Worm (Caenorhabditis elegans) whole organism, young adult: Measurements from ENCODE around the gene dolk-1.

ENCODE experiments used
- B0336.3 ChIP-seq: fragments of 200-800 bp; sonication (Bioruptor generic); IDR thresholded peaks from 2 replicates; pipeline ENCODE4 v1.3.6; 2022; ENCODE audit warnings: missing genetic modification characterization, missing compliant biosample characterization
- D2030.7 ChIP-seq: fragments of 200-800 bp; sonication (Bioruptor generic); IDR thresholded peaks from 2 replicates; pipeline ENCODE4 v1.3.6; 2022; ENCODE audit warnings: missing genetic modification reagents, missing genetic modification characterization, missing compliant biosample characterization
- F23B12.7 ChIP-seq: sonication (generic microtip); optimal IDR thresholded peaks from 2 replicates; lab custom pipeline; 2017; ENCODE audit warnings: missing genetic modification characterization, mild to moderate bottlenecking, missing compliant biosample characterization, antibody characterized with exemption, moderate library complexity; ENCODE audit not compliant: insufficient read depth
- F33H1.4 ChIP-seq: fragments of 200-800 bp; sonication (Bioruptor generic); IDR thresholded peaks from 2 replicates; pipeline ENCODE4 v1.3.6; 2022; ENCODE audit warnings: missing genetic modification reagents, missing genetic modification characterization, missing compliant biosample characterization
- Y53G8AR.9 ChIP-seq: fragments of 200-800 bp; sonication (Bioruptor generic); conservative IDR thresholded peaks from 2 replicates; pipeline ENCODE4 v1.3.6; 2022; ENCODE audit warnings: missing genetic modification reagents, missing genetic modification characterization, missing compliant biosample characterization
- ZK185.1 ChIP-seq: sonication (generic microtip); optimal IDR thresholded peaks from 2 replicates; lab custom pipeline; 2016; ENCODE audit warnings: mild to moderate bottlenecking, missing genetic modification characterization, missing compliant biosample characterization; ENCODE audit not compliant: poor library complexity, severe bottlenecking
- akir-1 ChIP-seq: fragments of 200-800 bp; sonication (Bioruptor generic); optimal IDR thresholded peaks from 2 replicates; lab custom pipeline; 2018; ENCODE audit warnings: mild to moderate bottlenecking, missing genetic modification characterization, moderate library complexity, missing compliant biosample characterization
- aptf-2 ChIP-seq: fragments of 200-800 bp; sonication (Bioruptor generic); conservative IDR thresholded peaks from 2 replicates; pipeline ENCODE4 v1.3.6; 2022; ENCODE audit warnings: missing genetic modification reagents, missing genetic modification characterization, missing compliant biosample characterization
- atf-7 ChIP-seq: sonication (generic microtip); optimal IDR thresholded peaks from 2 replicates; lab custom pipeline; 2017; ENCODE audit warnings: mild to moderate bottlenecking, missing genetic modification characterization, missing compliant biosample characterization
- athp-1 ChIP-seq: sonication (generic microtip); optimal IDR thresholded peaks from 2 replicates; lab custom pipeline; 2017; ENCODE audit warnings: mild to moderate bottlenecking, missing genetic modification characterization, missing compliant biosample characterization
- attf-5 ChIP-seq: fragments of 200-800 bp; sonication (Bioruptor generic); optimal IDR thresholded peaks from 2 replicates; lab custom pipeline; 2018; ENCODE audit warnings: mild to moderate bottlenecking, missing genetic modification characterization, missing compliant biosample characterization
- cebp-1 ChIP-seq, 2 experiments: fragments of 200-800 bp in 1 of 2; sonication (Bioruptor generic) in 1 of 2; sonication (generic microtip) in 1 of 2; IDR thresholded peaks in 1 of 2; optimal IDR thresholded peaks in 1 of 2; 2 replicates each; pipeline versions ENCODE4 v1.3.6 to Lab custom; 2017 to 2022; ENCODE audit warnings: missing compliant biosample characterization in 2 of 2, missing genetic modification characterization in 2 of 2, mild to moderate bottlenecking in 1 of 2, missing genetic modification reagents in 1 of 2, moderate library complexity in 1 of 2
- ceh-100 ChIP-seq: fragments of 200-800 bp; sonication (Bioruptor generic); IDR thresholded peaks from 2 replicates; pipeline ENCODE4 v1.3.6; 2022; ENCODE audit warnings: missing genetic modification reagents, missing genetic modification characterization, missing compliant biosample characterization
- ceh-91 ChIP-seq: fragments of 200-800 bp; sonication (Bioruptor generic); IDR thresholded peaks from 2 replicates; pipeline ENCODE4 v1.3.6; 2022; ENCODE audit warnings: missing genetic modification reagents, missing genetic modification characterization, missing compliant biosample characterization
- egrh-3 ChIP-seq: fragments of 200-800 bp; sonication (Bioruptor generic); IDR thresholded peaks from 2 replicates; pipeline ENCODE4 v1.3.6; 2022; ENCODE audit warnings: missing genetic modification reagents, missing genetic modification characterization, missing compliant biosample characterization
- ekl-4 ChIP-seq: fragments of 200-800 bp; sonication (Bioruptor generic); IDR thresholded peaks from 2 replicates; pipeline ENCODE4 v1.3.6; 2022; ENCODE audit warnings: missing genetic modification reagents, missing genetic modification characterization, missing compliant biosample characterization
- gei-17 ChIP-seq: fragments of 200-800 bp; sonication (Bioruptor generic); optimal IDR thresholded peaks from 2 replicates; lab custom pipeline; 2018; ENCODE audit warnings: mild to moderate bottlenecking, missing genetic modification characterization, missing compliant biosample characterization
- hlh-12 ChIP-seq: sonication (generic microtip); optimal IDR thresholded peaks from 2 replicates; lab custom pipeline; 2016; ENCODE audit warnings: missing genetic modification characterization, missing compliant biosample characterization
- hmg-1.2 ChIP-seq: fragments of 200-800 bp; sonication (Bioruptor generic); IDR thresholded peaks from 2 replicates; pipeline ENCODE4 v1.3.6; 2022; ENCODE audit warnings: missing genetic modification reagents, missing genetic modification characterization, missing compliant biosample characterization
- let-526 ChIP-seq: fragments of 200-800 bp; sonication (Bioruptor generic); IDR thresholded peaks from 2 replicates; pipeline ENCODE4 v1.3.6; 2022; ENCODE audit warnings: missing genetic modification reagents, missing genetic modification characterization, missing compliant biosample characterization
- let-607 ChIP-seq, 2 experiments: fragments of 200-800 bp in 1 of 2; sonication (Bioruptor generic) in 1 of 2; sonication (generic microtip) in 1 of 2; optimal IDR thresholded peaks; 2 replicates each; lab custom pipeline; 2016 to 2018; ENCODE audit warnings: mild to moderate bottlenecking in 2 of 2, missing compliant biosample characterization in 2 of 2, missing genetic modification characterization in 2 of 2, moderate library complexity in 2 of 2, missing genotype in 1 of 2
- lin-40 ChIP-seq: sonication (generic microtip); optimal IDR thresholded peaks from 2 replicates; lab custom pipeline; 2016; ENCODE audit warnings: missing genetic modification characterization, mild to moderate bottlenecking, missing compliant biosample characterization, missing genotype, missing genetic modification reagents
- lin-54 ChIP-seq: fragments of 200-800 bp; sonication (Bioruptor generic); optimal IDR thresholded peaks from 2 replicates; lab custom pipeline; 2018; ENCODE audit warnings: mild to moderate bottlenecking, missing genetic modification characterization, missing compliant biosample characterization
- lir-1 ChIP-seq: fragments of 200-800 bp; sonication (Bioruptor generic); conservative IDR thresholded peaks from 2 replicates; pipeline ENCODE4 v1.3.6; 2022; ENCODE audit warnings: missing genetic modification reagents, missing genetic modification characterization, missing compliant biosample characterization
- madf-3 ChIP-seq: fragments of 200-800 bp; sonication (Bioruptor generic); IDR thresholded peaks from 2 replicates; pipeline ENCODE4 v1.3.6; 2022; ENCODE audit warnings: missing genetic modification reagents, missing genetic modification characterization, missing compliant biosample characterization
- madf-6 ChIP-seq: fragments of 200-800 bp; sonication (Bioruptor generic); IDR thresholded peaks from 2 replicates; pipeline ENCODE4 v1.3.6; 2022; ENCODE audit warnings: missing genetic modification reagents, missing genetic modification characterization, missing compliant biosample characterization
- mcd-1 ChIP-seq: fragments of 200-800 bp; sonication (Bioruptor generic); IDR thresholded peaks from 2 replicates; pipeline ENCODE4 v1.3.6; 2022; ENCODE audit warnings: missing genetic modification reagents, missing genetic modification characterization, missing compliant biosample characterization
- mel-28 ChIP-seq: sonication (generic microtip); optimal IDR thresholded peaks from 2 replicates; lab custom pipeline; 2016; ENCODE audit warnings: borderline replicate concordance, mild to moderate bottlenecking, missing genetic modification characterization, missing compliant biosample characterization
- nhr-80 ChIP-seq: sonication (generic microtip); optimal IDR thresholded peaks from 2 replicates; lab custom pipeline; 2016; ENCODE audit warnings: missing genetic modification characterization, missing compliant biosample characterization
- pbrm-1 ChIP-seq: fragments of 200-800 bp; sonication (Bioruptor generic); IDR thresholded peaks from 2 replicates; pipeline ENCODE4 v1.3.6; 2022; ENCODE audit warnings: missing genetic modification reagents, missing genetic modification characterization, missing compliant biosample characterization
- repo-1 ChIP-seq: sonication (generic microtip); optimal IDR thresholded peaks from 2 replicates; lab custom pipeline; 2017; ENCODE audit warnings: mild to moderate bottlenecking, missing genetic modification characterization, missing compliant biosample characterization
- rpc-1 ChIP-seq, 2 experiments: fragments of 150-350 bp in 1 of 2; sonication (generic microtip) in 1 of 2; optimal IDR thresholded peaks; 2 replicates each; lab custom pipeline; 2014 to 2018; ENCODE audit warnings: missing biosample characterization in 1 of 2, missing genetic modification characterization in 1 of 2, missing genetic modification reagents in 1 of 2, missing genotype in 1 of 2
- snpc-3.4 ChIP-seq: sonication (generic microtip); optimal IDR thresholded peaks from 2 replicates; lab custom pipeline; 2017; ENCODE audit warnings: missing genetic modification characterization, mild to moderate bottlenecking, missing compliant biosample characterization, antibody characterized with exemption, moderate library complexity, missing genotype, missing genetic modification reagents
- sptf-2 ChIP-seq: fragments of 200-800 bp; sonication (Bioruptor generic); optimal IDR thresholded peaks from 2 replicates; lab custom pipeline; 2018; ENCODE audit warnings: mild to moderate bottlenecking, missing genetic modification characterization, missing compliant biosample characterization
- tlf-1 ChIP-seq: fragments of 200-800 bp; sonication (Bioruptor generic); optimal IDR thresholded peaks from 2 replicates; lab custom pipeline; 2018; ENCODE audit warnings: mild to moderate bottlenecking, missing genetic modification characterization, missing compliant biosample characterization
- unc-130 ChIP-seq: sonication (generic microtip); optimal IDR thresholded peaks from 2 replicates; lab custom pipeline; 2016; ENCODE audit warnings: missing genetic modification reagents, missing genetic modification characterization, missing compliant biosample characterization
- unc-62 ChIP-seq: fragments of 150-350 bp; optimal IDR thresholded peaks from 2 replicates; lab custom pipeline; 2014; ENCODE audit warnings: missing biosample characterization, missing genetic modification reagents, missing genetic modification characterization
- zfh-2 ChIP-seq: fragments of 200-800 bp; sonication (Bioruptor generic); conservative IDR thresholded peaks from 2 replicates; pipeline ENCODE4 v1.3.6; 2022; ENCODE audit warnings: missing genetic modification reagents, missing genetic modification characterization, missing compliant biosample characterization
- ztf-3 ChIP-seq: fragments of 200-800 bp; sonication (Bioruptor generic); optimal IDR thresholded peaks from 2 replicates; lab custom pipeline; 2018; ENCODE audit warnings: mild to moderate bottlenecking, missing genetic modification characterization, missing compliant biosample characterization
- ztf-6 ChIP-seq: fragments of 200-800 bp; sonication (Bioruptor generic); IDR thresholded peaks from 2 replicates; pipeline ENCODE4 v1.3.6; 2022; ENCODE audit warnings: missing genetic modification reagents, missing genetic modification characterization, missing compliant biosample characterization

dolk-1 gene

ce11 chrIII:11915666-11916065 is 17.8 kb downstream of the dolk-1 start, which contains the start of the genes ndab-1 and npp-16:
TSS of gene ndab-1 (minus strand) at chrIII:11915712.
TSS of gene npp-16 (plus strand) at chrIII:11915928.
- TF ChIP-seq unc-62 (no peak), hmg-1.2 (0 out of 2 replicates have a peak, but pooled peaks have one; percentile 3), let-607 (tag; optimal IDR thresholded peaks at IDR 0.05; lab: Kevin White, UChicago) (peak in 1 of 2 experiments; percentile 17), lin-40 (tag; lab: Kevin White, UChicago) (no peak), aptf-2 (no peak), lir-1 (no peak), unc-130 (no peak), ztf-6 (GFP tag; lab: Robert Waterston, UW) (no peak), attf-5 (GFP tag; lab: Kevin White, UChicago) (peak; percentile 2), B0336.3 (GFP tag; lab: Robert Waterston, UW) (no peak), rpc-1 (optimal IDR thresholded peaks at IDR 0.05; lab: Kevin White, UChicago) (no peak), rpc-1 (tag; optimal IDR thresholded peaks at IDR 0.05; lab: Kevin White, UChicago) (no peak), zfh-2 (GFP tag; lab: Robert Waterston, UW) (no peak), ceh-91 (no peak), pbrm-1 (GFP tag; lab: Robert Waterston, UW) (no peak), mel-28 (no peak), tlf-1 (GFP tag; lab: Kevin White, UChicago) (no peak), madf-6 (peak; percentile 48; the same call in 1 of the 2 replicates), nhr-80 (tag; lab: Kevin White, UChicago) (no peak), F23B12.7 (tag; lab: Kevin White, UChicago) (no peak), repo-1 (no peak), athp-1 (no peak), sptf-2 (GFP tag; lab: Kevin White, UChicago) (no peak), ekl-4 (GFP tag; lab: Robert Waterston, UW) (no peak), atf-7 (tag; lab: Kevin White, UChicago) (no peak), mcd-1 (GFP tag; lab: Robert Waterston, UW) (no peak), hlh-12 (no peak), cebp-1 (GFP tag; IDR thresholded peaks at IDR 0.05; lab: Robert Waterston, UW) (no peak), cebp-1 (tag; optimal IDR thresholded peaks at IDR 0.05; lab: Kevin White, UChicago) (peak; percentile 34), egrh-3 (GFP tag; lab: Robert Waterston, UW) (no peak), snpc-3.4 (tag; lab: Kevin White, UChicago) (peak; percentile 6), ztf-3 (GFP tag; lab: Kevin White, UChicago) (no peak), let-526 (no peak), ZK185.1 (no peak), lin-54 (peak; percentile 45), F33H1.4 (GFP tag; lab: Robert Waterston, UW) (peak; percentile 40; the same call in 1 of the 2 replicates), Y53G8AR.9 (GFP tag; lab: Robert Waterston, UW) (no peak), D2030.7 (GFP tag; lab: Robert Waterston, UW) (no peak), ceh-100 (GFP tag; lab: Robert Waterston, UW) (no peak), akir-1 (GFP tag; lab: Kevin White, UChicago) (no peak), madf-3 (GFP tag; lab: Robert Waterston, UW) (no peak), gei-17 (GFP tag; lab: Kevin White, UChicago) (no peak)
